Worm (Caenorhabditis elegans) whole organism, late embryonic: ENCODE measurements around the gene gcy-27.

Experiments
- ama-1 ChIP-seq: fragments of 150-350 bp; optimal IDR thresholded peaks from 2 replicates; lab custom pipeline; 2014
- ceh-34 ChIP-seq: sonication (generic microtip); optimal IDR thresholded peaks from 2 replicates; lab custom pipeline; 2016; ENCODE audit warnings: mild to moderate bottlenecking, missing genetic modification characterization, missing compliant biosample characterization
- ets-4 ChIP-seq: sonication (generic microtip); optimal IDR thresholded peaks from 2 replicates; lab custom pipeline; 2016; ENCODE audit warnings: missing genetic modification characterization, missing compliant biosample characterization
- fkh-10 ChIP-seq: fragments of 150-350 bp; optimal IDR thresholded peaks from 2 replicates; lab custom pipeline; 2014; ENCODE audit warnings: missing biosample characterization, missing genetic modification reagents, missing genetic modification characterization
- hlh-15 ChIP-seq: sonication (generic microtip); optimal IDR thresholded peaks from 2 replicates; lab custom pipeline; 2016; ENCODE audit warnings: missing genetic modification characterization, missing compliant biosample characterization
- nhr-11 ChIP-seq: fragments of 150-350 bp; optimal IDR thresholded peaks from 2 replicates; lab custom pipeline; 2014; ENCODE audit warnings: missing biosample characterization, missing genetic modification characterization

DNA sequence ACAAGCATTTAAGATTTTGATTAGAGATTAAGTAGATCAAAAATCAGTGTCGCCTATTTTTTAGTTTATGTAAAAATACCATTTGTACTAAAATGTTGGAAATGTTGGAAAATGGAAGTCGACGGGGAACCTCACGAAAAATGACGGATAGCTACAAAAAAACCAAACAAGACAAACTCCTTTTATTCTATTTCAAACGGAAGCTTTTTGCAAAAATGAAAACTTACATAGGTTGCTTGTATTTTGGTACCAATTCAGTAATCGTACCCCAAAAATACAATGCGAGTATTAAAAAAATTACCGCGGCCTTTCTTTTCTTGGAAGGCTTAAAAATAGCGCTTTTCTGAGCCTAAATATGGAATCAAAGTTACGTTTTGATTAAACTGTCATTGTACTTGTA, 17.5 kb upstream of the gcy-27 start:
- TF ChIP-seq nhr-11 (tag; lab: Kevin White, UChicago) (no peak), ets-4 (tag; lab: Kevin White, UChicago) (no peak), ama-1 (no peak), hlh-15 (tag; lab: Kevin White, UChicago) (no peak), ceh-34 (tag; lab: Kevin White, UChicago) (no peak), fkh-10 (no peak)
